Fruit fly (Drosophila melanogaster) whole organism, embryonic: ENCODE measurements around the gene Ir94f.
A peak's percentile ranks its signal among the peaks of the same experiment; 100 is the strongest.

Source experiments
- Adf1 ChIP-seq: fragments of 200-800 bp; sonication (Bioruptor generic); IDR thresholded peaks from 2 replicates; pipeline ENCODE4 v1.3.6; 2022; ENCODE audit warnings: missing biosample characterization, missing genetic modification characterization
- Atf3 ChIP-seq: fragments of 200-800 bp; sonication (Bioruptor generic); optimal IDR thresholded peaks from 3 replicates; lab custom pipeline; 2016; ENCODE audit warnings: missing biosample characterization, missing genetic modification characterization
- Atf6 ChIP-seq: fragments of 200-800 bp; sonication (Bioruptor generic); IDR thresholded peaks from 2 replicates; pipeline ENCODE4 v1.3.6; 2022; ENCODE audit warnings: missing biosample characterization, missing genetic modification characterization
- CG10431 ChIP-seq: fragments of 200-800 bp; sonication (Bioruptor generic); optimal IDR thresholded peaks from 3 replicates; lab custom pipeline; 2018; ENCODE audit warnings: missing biosample characterization, mild to moderate bottlenecking, missing genetic modification characterization
- CG12769 ChIP-seq: fragments of 200-800 bp; sonication (Bioruptor generic); optimal IDR thresholded peaks from 2 replicates; lab custom pipeline; 2019; ENCODE audit warnings: missing biosample characterization, mild to moderate bottlenecking, missing genetic modification characterization, moderate library complexity
- CG14014 ChIP-seq: fragments of 200-800 bp; sonication (Bioruptor generic); IDR thresholded peaks from 2 replicates; pipeline ENCODE4 v1.3.6; 2022; ENCODE audit warnings: missing biosample characterization, missing genetic modification characterization
- CG15269 ChIP-seq: fragments of 200-800 bp; sonication (Bioruptor generic); optimal IDR thresholded peaks from 2 replicates; lab custom pipeline; 2018; ENCODE audit warnings: missing biosample characterization, mild to moderate bottlenecking, missing genetic modification characterization, moderate library complexity
- CG15479 ChIP-seq: fragments of 200-800 bp; sonication (Bioruptor generic); optimal IDR thresholded peaks from 3 replicates; lab custom pipeline; 2019; ENCODE audit warnings: missing biosample characterization, mild to moderate bottlenecking, missing genetic modification characterization, moderate library complexity
- CG1603 ChIP-seq: fragments of 200-800 bp; sonication (Bioruptor generic); optimal IDR thresholded peaks from 2 replicates; lab custom pipeline; 2019; ENCODE audit warnings: missing biosample characterization, mild to moderate bottlenecking, missing genetic modification characterization, moderate library complexity
- CG34422 ChIP-seq: fragments of 200-800 bp; sonication (Bioruptor generic); IDR thresholded peaks from 3 replicates; pipeline ENCODE4 v1.3.6; 2022; ENCODE audit warnings: missing biosample characterization, missing genetic modification characterization
- CG3726 ChIP-seq: fragments of 200-800 bp; sonication (Bioruptor generic); IDR thresholded peaks from 3 replicates; pipeline ENCODE4, ENCODE4 v1.3.6; 2022; ENCODE audit warnings: missing biosample characterization, missing genetic modification characterization
- CG4707 ChIP-seq: fragments of 200-800 bp; sonication (Bioruptor generic); optimal IDR thresholded peaks from 2 replicates; lab custom pipeline; 2018; ENCODE audit warnings: missing biosample characterization, mild to moderate bottlenecking, missing genetic modification characterization, moderate library complexity
- CG6654 ChIP-seq: fragments of 200-800 bp; sonication (Bioruptor generic); optimal IDR thresholded peaks from 2 replicates; lab custom pipeline; 2017; ENCODE audit warnings: missing biosample characterization, mild to moderate bottlenecking, missing genetic modification characterization
- CG7271 ChIP-seq: fragments of 200-800 bp; sonication (Bioruptor generic); optimal IDR thresholded peaks from 2 replicates; lab custom pipeline; 2018; ENCODE audit warnings: missing biosample characterization, mild to moderate bottlenecking, missing genetic modification characterization, moderate library complexity
- CG8089 ChIP-seq: fragments of 200-800 bp; sonication (Bioruptor generic); optimal IDR thresholded peaks from 3 replicates; lab custom pipeline; 2016; ENCODE audit warnings: missing biosample characterization, missing genetic modification characterization
- CG8281 ChIP-seq: fragments of 200-800 bp; sonication (Bioruptor generic); optimal IDR thresholded peaks from 2 replicates; lab custom pipeline; 2018; ENCODE audit warnings: missing biosample characterization, mild to moderate bottlenecking, missing genetic modification characterization, moderate library complexity
- CG8290 ChIP-seq, 3 experiments: fragments of 200-800 bp; sonication (Bioruptor generic); optimal IDR thresholded peaks; 2 replicates each; lab custom pipeline; 2016 to 2019; ENCODE audit warnings: missing biosample characterization in 3 of 3, missing genetic modification characterization in 3 of 3, mild to moderate bottlenecking in 2 of 3, moderate library complexity in 1 of 3
- CG8388 ChIP-seq: fragments of 200-800 bp; sonication (Bioruptor generic); optimal IDR thresholded peaks from 2 replicates; lab custom pipeline; 2019; ENCODE audit warnings: missing biosample characterization, mild to moderate bottlenecking, missing genetic modification characterization, moderate library complexity
- Deaf1 ChIP-seq: fragments of 200-800 bp; optimal IDR thresholded peaks from 3 replicates; lab custom pipeline; 2019; ENCODE audit warnings: missing biosample characterization, mild to moderate bottlenecking, missing genetic modification characterization, moderate library complexity
- Dek ChIP-seq: fragments of 200-800 bp; sonication (Bioruptor generic); optimal IDR thresholded peaks from 3 replicates; lab custom pipeline; 2019; ENCODE audit warnings: missing biosample characterization, mild to moderate bottlenecking, missing genetic modification characterization, moderate library complexity
- Dip2 ChIP-seq: fragments of 200-800 bp; sonication (Bioruptor generic); IDR thresholded peaks from 2 replicates; pipeline ENCODE4 v1.3.6; 2022; ENCODE audit warnings: missing biosample characterization, missing genetic modification characterization
- Dp ChIP-seq: fragments of 200-800 bp; sonication (Bioruptor generic); optimal IDR thresholded peaks from 2 replicates; lab custom pipeline; 2018; ENCODE audit warnings: missing biosample characterization, mild to moderate bottlenecking, missing genetic modification characterization, moderate library complexity
- Drgx ChIP-seq: fragments of 200-800 bp; sonication (Bioruptor generic); IDR thresholded peaks from 2 replicates; pipeline ENCODE4 v1.3.6; 2022; ENCODE audit warnings: missing biosample characterization, missing genetic modification characterization
- Hr51 ChIP-seq, 2 experiments: fragments of 200-800 bp; sonication (Bioruptor generic); optimal IDR thresholded peaks; 2 replicates in 1 of 2; 3 replicates in 1 of 2; lab custom pipeline; 2016 to 2018; ENCODE audit warnings: missing biosample characterization in 2 of 2, missing genetic modification characterization in 2 of 2, mild to moderate bottlenecking in 1 of 2, moderate library complexity in 1 of 2
- MBD-R2 ChIP-seq: fragments of 200-800 bp; sonication (Bioruptor generic); IDR thresholded peaks from 2 replicates; pipeline ENCODE4 v1.3.6; 2022; ENCODE audit warnings: missing biosample characterization, missing genetic modification characterization
- Nf-YB ChIP-seq: fragments of 200-800 bp; sonication (Bioruptor generic); optimal IDR thresholded peaks from 3 replicates; lab custom pipeline; 2019; ENCODE audit warnings: missing biosample characterization, mild to moderate bottlenecking, missing genetic modification characterization, moderate library complexity
- Ptx1 ChIP-seq: fragments of 200-800 bp; sonication (Bioruptor generic); IDR thresholded peaks from 2 replicates; pipeline ENCODE4 v1.3.6; 2022; ENCODE audit warnings: missing biosample characterization, missing genetic modification characterization
- Sox102F ChIP-seq: fragments of 200-800 bp; sonication (Bioruptor generic); optimal IDR thresholded peaks from 2 replicates; lab custom pipeline; 2018; ENCODE audit warnings: missing biosample characterization, mild to moderate bottlenecking, missing genetic modification characterization, moderate library complexity
- ap ChIP-seq: fragments of 200-800 bp; sonication (Bioruptor generic); IDR thresholded peaks from 2 replicates; pipeline ENCODE4 v1.3.6; 2022; ENCODE audit warnings: missing biosample characterization, missing genetic modification characterization
- bowl ChIP-seq: fragments of 200-800 bp; sonication (Bioruptor generic); IDR thresholded peaks from 2 replicates; pipeline ENCODE4 v1.3.6; 2022; ENCODE audit warnings: missing biosample characterization, missing genetic modification characterization
- ci ChIP-seq: fragments of 200-800 bp; sonication (Bioruptor generic); IDR thresholded peaks from 3 replicates; pipeline ENCODE4 v1.3.6; 2022; ENCODE audit warnings: missing biosample characterization, missing genetic modification characterization
- gsb-n ChIP-seq: fragments of 200-800 bp; sonication (Bioruptor generic); optimal IDR thresholded peaks from 3 replicates; lab custom pipeline; 2018; ENCODE audit warnings: missing biosample characterization, mild to moderate bottlenecking, missing genetic modification characterization
- ken ChIP-seq: fragments of 200-800 bp; sonication (Bioruptor generic); IDR thresholded peaks from 3 replicates; pipeline ENCODE4 v1.3.6; 2022; ENCODE audit warnings: missing biosample characterization, missing genetic modification characterization
- pan ChIP-seq, 4 experiments: fragments of >200 bp in 3 of 4; fragments of 200-800 bp in 1 of 4; sonication (Bioruptor generic) in 1 of 4; optimal IDR thresholded peaks in 3 of 4; IDR thresholded peaks in 1 of 4; 2 replicates each; pipeline versions ENCODE4 v1.3.6 to Lab custom; 2017 to 2022; ENCODE audit warnings: missing biosample characterization in 2 of 4, missing genetic modification characterization in 2 of 4, mixed read lengths in 1 of 4
- row ChIP-seq: fragments of 200-800 bp; sonication (Bioruptor generic); IDR thresholded peaks from 3 replicates; pipeline ENCODE4 v1.3.6; 2022; ENCODE audit warnings: missing biosample characterization, missing genetic modification characterization
- sens ChIP-seq: fragments of 200-800 bp; sonication (Bioruptor generic); peaks from one replicate; lab custom pipeline; 2016; ENCODE audit warnings: missing biosample characterization, missing genetic modification characterization
- vvl ChIP-seq: fragments of 200-800 bp; sonication (Bioruptor generic); IDR thresholded peaks from 2 replicates; pipeline ENCODE4 v1.3.6; 2022; ENCODE audit warnings: missing biosample characterization, missing genetic modification characterization
- zfh2 ChIP-seq: fragments of 200-800 bp; sonication (Bioruptor generic); optimal IDR thresholded peaks from 2 replicates; lab custom pipeline; 2016; ENCODE audit warnings: missing biosample characterization, missing genetic modification characterization

Ir94f gene

DNA sequence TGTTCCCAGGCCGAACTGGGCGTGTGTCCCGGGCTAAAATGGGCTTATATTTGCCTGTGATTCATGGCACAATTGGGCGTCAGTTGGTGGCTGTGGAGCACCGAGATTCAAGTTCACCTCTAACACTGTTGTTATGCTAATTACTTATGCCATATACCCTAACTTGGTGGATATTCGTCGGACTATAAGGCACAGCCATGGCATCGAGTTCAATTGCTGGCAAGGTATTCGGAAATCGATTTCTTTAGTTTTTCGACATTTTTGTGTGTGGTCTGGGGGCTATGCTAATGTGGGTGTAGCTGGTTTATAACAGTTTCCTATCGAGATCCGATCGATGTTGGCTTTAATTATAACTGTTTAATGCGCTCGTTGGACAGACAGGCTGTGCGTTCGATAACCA is 44.4 kb downstream of the Ir94f start (continued):
- no peak for TF ChIP-seq CG7271 (tag; lab: Kevin White, UChicago)
- TF ChIP-seq Atf3 (GFP tag; lab: Kevin White, UChicago) = no peak
- no peak for TF ChIP-seq pan (optimal IDR thresholded peaks at IDR 0.05; lab: Kevin White, UChicago)
- TF ChIP-seq pan (GFP tag; optimal IDR thresholded peaks at IDR 0.05 in 1 of 2, IDR thresholded peaks at IDR 0.05 in 1 of 2) = peak in 1 of 2 experiments; percentile 22
- TF ChIP-seq Atf6 = 0 out of 2 replicates have a peak, but pooled peaks have one; percentile 39
- no peak for TF ChIP-seq Dip2 (GFP tag; lab: Robert Waterston, UW)
- no peak for TF ChIP-seq ci
- TF ChIP-seq Dek (tag; lab: Kevin White, UChicago) = no peak
- TF ChIP-seq CG8290 (GFP tag; optimal IDR thresholded peaks at IDR 0.05; lab: Kevin White, UChicago) = no peak
- peak in 1 of 2 experiments; percentile 44 for TF ChIP-seq CG8290 (tag; optimal IDR thresholded peaks at IDR 0.05; lab: Kevin White, UChicago)
- no peak for TF ChIP-seq CG3726 (GFP tag; lab: Robert Waterston, UW)
- no peak for TF ChIP-seq CG4707 (GFP tag; lab: Kevin White, UChicago)
- TF ChIP-seq Ptx1 (GFP tag; lab: Robert Waterston, UW) = peak; percentile 52
- TF ChIP-seq CG8089 (GFP tag; lab: Kevin White, UChicago) = no peak
- TF ChIP-seq Dp = no peak
- TF ChIP-seq CG15269 (tag; lab: Kevin White, UChicago) = peak; percentile 65
- no peak for TF ChIP-seq Nf-YB
- TF ChIP-seq CG8281 (tag; lab: Kevin White, UChicago) = no peak

DNA sequence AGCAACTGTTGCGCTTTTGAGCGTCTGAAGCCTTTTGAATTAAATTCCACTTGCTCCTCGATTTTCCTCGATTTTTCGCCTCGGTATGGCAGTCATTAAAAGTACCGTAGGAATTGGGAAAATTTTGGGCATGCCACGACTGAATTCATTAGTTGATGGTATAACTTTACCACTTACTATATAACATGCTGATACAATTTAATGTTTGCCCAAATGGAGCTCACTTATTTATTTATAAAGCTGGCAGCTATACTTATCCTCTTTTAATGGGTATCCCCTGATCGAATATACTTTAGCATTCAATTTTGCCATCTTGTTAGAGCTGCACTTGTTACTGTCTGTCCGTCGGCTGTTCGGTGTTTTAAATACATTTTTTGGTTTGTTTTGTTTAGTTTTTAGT is 45.7 kb downstream of the Ir94f start:
- TF ChIP-seq MBD-R2 (GFP tag; lab: Robert Waterston, UW) = no peak
- TF ChIP-seq Drgx = peak; percentile 67
- TF ChIP-seq CG8388 (GFP tag; lab: Kevin White, UChicago) = peak; percentile 44
- TF ChIP-seq Hr51 (GFP tag; optimal IDR thresholded peaks at IDR 0.05; lab: Kevin White, UChicago) = no peak
- 0 out of 3 replicates have a peak, but pooled peaks have one; percentile 15 for TF ChIP-seq row
- TF ChIP-seq Sox102F (GFP tag; lab: Kevin White, UChicago) = peak; percentile 31
- TF ChIP-seq gsb-n (tag; lab: Kevin White, UChicago) = no peak
- TF ChIP-seq CG15479 (GFP tag; lab: Kevin White, UChicago) = no peak
- no peak for TF ChIP-seq CG10431 (GFP tag; lab: Kevin White, UChicago)
- TF ChIP-seq CG1603 = peak; percentile 12

DNA sequence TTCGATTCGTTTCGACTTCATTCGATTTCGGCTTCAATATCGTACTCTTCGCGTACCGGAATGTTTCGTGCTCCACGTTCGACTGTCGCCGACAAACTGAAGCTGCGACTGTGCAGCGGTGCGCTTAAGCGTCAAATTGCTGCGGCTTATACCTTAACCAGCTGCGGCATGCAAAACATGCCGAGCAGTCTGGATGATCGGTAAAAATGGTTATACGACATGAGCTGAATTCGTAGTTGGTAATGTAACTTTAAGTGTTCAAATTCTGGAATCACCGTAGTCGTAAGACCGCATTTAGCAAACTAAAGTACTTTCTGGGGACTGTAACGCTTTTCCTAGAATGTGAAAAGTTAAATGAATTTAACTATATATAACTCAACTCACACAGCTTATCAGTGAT is 49.2 kb downstream of the Ir94f start, which contains the start of gene CG10175:
CG10175 (minus strand) TSS at position 101 of the 400 bp plus-strand sequence.
- TF ChIP-seq CG34422 (GFP tag; lab: Robert Waterston, UW) (0 out of 3 replicates have a peak, but pooled peaks have one; percentile 26), CG6654 (GFP tag; lab: Kevin White, UChicago) (no peak), ap (0 out of 2 replicates have a peak, but pooled peaks have one; percentile 12), bowl (0 out of 2 replicates have a peak, but pooled peaks have one; percentile 24), gsb-n (tag; lab: Kevin White, UChicago) (peak; percentile 5), sens (GFP tag; lab: Kevin White, UChicago) (peak; percentile 18), vvl (peak; percentile 30; the same call in 1 of the 2 replicates), CG12769 (tag; lab: Kevin White, UChicago) (peak; percentile 18), Adf1 (GFP tag; lab: Robert Waterston, UW) (no peak), CG14014 (GFP tag; lab: Robert Waterston, UW) (no peak), zfh2 (no peak), Deaf1 (tag; lab: Kevin White, UChicago) (peak; percentile 34), ci (peak; percentile 57), ken (GFP tag; lab: Robert Waterston, UW) (peak; percentile 22; the same call in 1 of the 3 replicates)
